Worm (Caenorhabditis elegans): ENCODE results near the gene C07B5.8.

The C07B5.8 gene

ce11 chrX:9504911-9505397 is 31.6 kb downstream of the C07B5.8 start:
- TF ChIP-seq skn-1 (tag; optimal IDR thresholded peaks at IDR 0.05) (no peak), aly-2 (tag; optimal IDR thresholded peaks at IDR 0.05) (no peak), nhr-11 (tag; optimal IDR thresholded peaks at IDR 0.05) (no peak), mab-5 (tag; optimal IDR thresholded peaks at IDR 0.05) (no peak), elt-1 (tag; optimal IDR thresholded peaks at IDR 0.05) (no peak), nhr-25 (tag; optimal IDR thresholded peaks at IDR 0.05) (no peak), R02D3.7 (tag; optimal IDR thresholded peaks at IDR 0.05) (no peak), zag-1 (tag; optimal IDR thresholded peaks at IDR 0.05) (no peak), mdl-1 (tag; optimal IDR thresholded peaks at IDR 0.05) (no peak), sma-3 (GFP tag; optimal IDR thresholded peaks at IDR 0.05) (no peak), ZK546.5 (tag; optimal IDR thresholded peaks at IDR 0.05) (no peak)

ce11 chrX:9504221-9504620 is 32.3 kb downstream of the C07B5.8 start:
- TF ChIP-seq Y55F3AM.14 (GFP tag; optimal IDR thresholded peaks at IDR 0.05) (no peak), zag-1 (tag; optimal IDR thresholded peaks at IDR 0.05) (no peak), nhr-25 (tag; optimal IDR thresholded peaks at IDR 0.05) (no peak), mdl-1 (tag; optimal IDR thresholded peaks at IDR 0.05) (no peak), ztf-11 (tag; optimal IDR thresholded peaks at IDR 0.05) (no peak), lin-11 (tag; optimal IDR thresholded peaks at IDR 0.05) (no peak), unc-55 (GFP tag; optimal IDR thresholded peaks at IDR 0.05) (peak; percentile 5), sma-3 (GFP tag; optimal IDR thresholded peaks at IDR 0.05) (no peak), mab-5 (tag; optimal IDR thresholded peaks at IDR 0.05) (peak; percentile 28), ztf-1 (GFP tag; conservative IDR thresholded peaks at IDR 0.05) (no peak), skn-1 (tag; optimal IDR thresholded peaks at IDR 0.05) (no peak), nhr-12 (tag; optimal IDR thresholded peaks at IDR 0.05) (no peak), egl-27 (tag; optimal IDR thresholded peaks at IDR 0.05) (no peak), lin-39 (tag; optimal IDR thresholded peaks at IDR 0.05) (no peak), nhr-6 (tag; optimal IDR thresholded peaks at IDR 0.05) (no peak), F13H6.1 (tag; optimal IDR thresholded peaks at IDR 0.05) (no peak), ceh-16 (tag; optimal IDR thresholded peaks at IDR 0.05) (peak; percentile 17)

- TF ChIP-seq sem-4 (tag; optimal IDR thresholded peaks at IDR 0.05) (no peak), nhr-10 (tag; optimal IDR thresholded peaks at IDR 0.05) (no peak), unc-55 (GFP tag; optimal IDR thresholded peaks at IDR 0.05) (no peak), mab-5 (tag; optimal IDR thresholded peaks at IDR 0.05) (no peak), ceh-16 (tag; optimal IDR thresholded peaks at IDR 0.05) (no peak), aly-2 (tag; optimal IDR thresholded peaks at IDR 0.05) (no peak), nhr-77 (tag; optimal IDR thresholded peaks at IDR 0.05) (no peak), lin-39 (tag; optimal IDR thresholded peaks at IDR 0.05) (no peak)
Measured at ce11 chrX:9499355-9499754, 37.2 kb downstream of the C07B5.8 start.

ce11 chrX:9494661-9495060 is 41.9 kb downstream of the C07B5.8 start:
- TF ChIP-seq ZK546.5 (tag; optimal IDR thresholded peaks at IDR 0.05) (no peak), lin-39 (tag; optimal IDR thresholded peaks at IDR 0.05) (no peak), ama-1 (optimal IDR thresholded peaks at IDR 0.05) (no peak)

ce11 chrX:9491439-9491838 is 45.1 kb downstream of the C07B5.8 start:
- no peak for TF ChIP-seq R02D3.7 (tag; optimal IDR thresholded peaks at IDR 0.05)
- TF ChIP-seq C34F6.9 (tag; optimal IDR thresholded peaks at IDR 0.05), result no peak
- no peak for TF ChIP-seq dmd-4 (tag; optimal IDR thresholded peaks at IDR 0.05)
- peak; percentile 52 for TF ChIP-seq sma-3 (GFP tag; optimal IDR thresholded peaks at IDR 0.05)
- TF ChIP-seq ztf-1 (GFP tag; conservative IDR thresholded peaks at IDR 0.05), result no peak
- TF ChIP-seq alr-1 (tag; optimal IDR thresholded peaks at IDR 0.05), result no peak
- TF ChIP-seq nhr-11 (tag; optimal IDR thresholded peaks at IDR 0.05), result no peak
- peak; percentile 51 for TF ChIP-seq sma-9 (GFP tag; optimal IDR thresholded peaks at IDR 0.05)
- no peak for TF ChIP-seq sma-9 (tag; optimal IDR thresholded peaks at IDR 0.05)

- no peak for TF ChIP-seq ztf-11 (tag; optimal IDR thresholded peaks at IDR 0.05)
- no peak for TF ChIP-seq zag-1 (tag; optimal IDR thresholded peaks at IDR 0.05)
- TF ChIP-seq unc-62 (GFP tag; optimal IDR thresholded peaks at IDR 0.05), result no peak
- no peak for TF ChIP-seq C34F6.9 (tag; optimal IDR thresholded peaks at IDR 0.05)
- no peak for TF ChIP-seq nhr-12 (tag; optimal IDR thresholded peaks at IDR 0.05)
- peak; percentile 31 for TF ChIP-seq nhr-21 (tag; optimal IDR thresholded peaks at IDR 0.05)
- TF ChIP-seq crh-2 (tag; optimal IDR thresholded peaks at IDR 0.05), result no peak
- TF ChIP-seq blmp-1 (tag; optimal IDR thresholded peaks at IDR 0.05; ENCODE audit: insufficient read depth), result peak; percentile 4
- TF ChIP-seq mbf-1 (tag; optimal IDR thresholded peaks at IDR 0.05), result no peak
- no peak for TF ChIP-seq ceh-82 (tag; optimal IDR thresholded peaks at IDR 0.05)
- no peak for TF ChIP-seq elt-1 (tag; optimal IDR thresholded peaks at IDR 0.05)
- TF ChIP-seq sma-9 (GFP tag; optimal IDR thresholded peaks at IDR 0.05), result peak; percentile 47
- no peak for TF ChIP-seq sma-9 (tag; optimal IDR thresholded peaks at IDR 0.05)
- TF ChIP-seq mdl-1 (tag; optimal IDR thresholded peaks at IDR 0.05), result no peak
- TF ChIP-seq sma-3 (GFP tag; optimal IDR thresholded peaks at IDR 0.05), result peak; percentile 22
- no peak for TF ChIP-seq skn-1 (tag; optimal IDR thresholded peaks at IDR 0.05)
- TF ChIP-seq mab-5 (tag; optimal IDR thresholded peaks at IDR 0.05), result no peak
- TF ChIP-seq lin-39 (tag; optimal IDR thresholded peaks at IDR 0.05), result no peak
- TF ChIP-seq snpc-4 (tag; optimal IDR thresholded peaks at IDR 0.05), result no peak
- no peak for TF ChIP-seq nhr-77 (tag; optimal IDR thresholded peaks at IDR 0.05)
- no peak for TF ChIP-seq lin-13 (GFP tag; optimal IDR thresholded peaks at IDR 0.05)
- TF ChIP-seq alr-1 (tag; optimal IDR thresholded peaks at IDR 0.05), result no peak
- no peak for TF ChIP-seq nhr-6 (tag; optimal IDR thresholded peaks at IDR 0.05)
Measured at ce11 chrX:9489578-9489977, 47.0 kb downstream of the C07B5.8 start.

All from whole organism, L2 larva.